Worm (Caenorhabditis elegans): Measurements from ENCODE around the gene srx-54.

Gene srx-54

ce11 chrV:17019690-17020089, 44.7 kb downstream of the srx-54 start, which contains the start of gene F49H6.17:
TSS of gene F49H6.17 (plus strand) at chrV:17019990.
- no peak for TF ChIP-seq nhr-25 (tag; optimal IDR thresholded peaks at IDR 0.05)
- TF ChIP-seq zag-1 (tag; optimal IDR thresholded peaks at IDR 0.05): no peak
- TF ChIP-seq eor-1 (tag; optimal IDR thresholded peaks at IDR 0.05): no peak
- no peak for TF ChIP-seq elt-3 (tag; optimal IDR thresholded peaks at IDR 0.05)
- no peak for TF ChIP-seq ama-1 (optimal IDR thresholded peaks at IDR 0.05)
- no peak for TF ChIP-seq elt-1 (tag; optimal IDR thresholded peaks at IDR 0.05)
- no peak for TF ChIP-seq fos-1 (tag; optimal IDR thresholded peaks at IDR 0.05)
- TF ChIP-seq nhr-67 (tag; optimal IDR thresholded peaks at IDR 0.05): no peak
- TF ChIP-seq ceh-9 (tag; optimal IDR thresholded peaks at IDR 0.05): no peak
- TF ChIP-seq R02D3.7 (tag; optimal IDR thresholded peaks at IDR 0.05): no peak
- TF ChIP-seq skn-1 (tag; optimal IDR thresholded peaks at IDR 0.05): no peak
- TF ChIP-seq hmg-11 (tag; optimal IDR thresholded peaks at IDR 0.05): no peak
- no peak for TF ChIP-seq nhr-76 (tag; optimal IDR thresholded peaks at IDR 0.05)
- TF ChIP-seq egl-5 (tag; optimal IDR thresholded peaks at IDR 0.05): no peak
- TF ChIP-seq lsy-12 (tag; optimal IDR thresholded peaks at IDR 0.05): no peak
- no peak for TF ChIP-seq sea-2 (GFP tag; optimal IDR thresholded peaks at IDR 0.05)
- TF ChIP-seq nhr-11 (tag; optimal IDR thresholded peaks at IDR 0.05): no peak
- TF ChIP-seq nhr-23 (tag; optimal IDR thresholded peaks at IDR 0.05): no peak
- no peak for TF ChIP-seq tbx-2 (tag; optimal IDR thresholded peaks at IDR 0.05)

- no peak for TF ChIP-seq egl-5 (tag; optimal IDR thresholded peaks at IDR 0.05)
- TF ChIP-seq R02D3.7 (tag; optimal IDR thresholded peaks at IDR 0.05): no peak
- no peak for TF ChIP-seq jun-1 (tag; optimal IDR thresholded peaks at IDR 0.05)
- TF ChIP-seq nhr-11 (tag; optimal IDR thresholded peaks at IDR 0.05): no peak
- TF ChIP-seq nhr-237 (tag; optimal IDR thresholded peaks at IDR 0.05): no peak
- TF ChIP-seq lin-15B (tag; optimal IDR thresholded peaks at IDR 0.05): no peak
- TF ChIP-seq ceh-16 (tag; optimal IDR thresholded peaks at IDR 0.05): no peak
- no peak for TF ChIP-seq nhr-28 (tag; optimal IDR thresholded peaks at IDR 0.05)
- no peak for TF ChIP-seq tbx-2 (tag; optimal IDR thresholded peaks at IDR 0.05)
- no peak for TF ChIP-seq fkh-2 (tag; optimal IDR thresholded peaks at IDR 0.05)
- no peak for TF ChIP-seq elt-1 (tag; optimal IDR thresholded peaks at IDR 0.05)
- TF ChIP-seq ama-1 (optimal IDR thresholded peaks at IDR 0.05): no peak
- TF ChIP-seq mml-1 (tag; optimal IDR thresholded peaks at IDR 0.05): no peak
- no peak for TF ChIP-seq nhr-76 (tag; optimal IDR thresholded peaks at IDR 0.05)
- TF ChIP-seq eor-1 (tag; optimal IDR thresholded peaks at IDR 0.05): no peak
- TF ChIP-seq nhr-67 (tag; optimal IDR thresholded peaks at IDR 0.05): no peak
- TF ChIP-seq lin-39 (tag; optimal IDR thresholded peaks at IDR 0.05): no peak
- TF ChIP-seq nhr-77 (tag; optimal IDR thresholded peaks at IDR 0.05): no peak
- TF ChIP-seq nhr-12 (tag; optimal IDR thresholded peaks at IDR 0.05): no peak
These were observed 46.3 kb downstream of the srx-54 start, which contains the start of gene F49H6.12 for ce11 chrV:17021361-17021760. TSS of gene F49H6.12 (minus strand) at chrV:17021461.

ce11 chrV:17022613-17023322, 47.7 kb downstream of the srx-54 start, which contains the start of the genes F49H6.8 and F49H6.5:
TSS of gene F49H6.8 (minus strand) at chrV:17022663.
TSS of gene F49H6.5 (plus strand) at chrV:17023241.
- TF ChIP-seq jun-1 (tag; optimal IDR thresholded peaks at IDR 0.05) (peak; percentile 21), mdl-1 (tag; optimal IDR thresholded peaks at IDR 0.05) (no peak), elt-2 (tag; optimal IDR thresholded peaks at IDR 0.05) (peak; percentile 70), ceh-9 (tag; optimal IDR thresholded peaks at IDR 0.05) (no peak)

ce11 chrV:17026289-17026688, 51.3 kb downstream of the srx-54 start, which contains the start of gene F49H6.15:
TSS of gene F49H6.15 (minus strand) at chrV:17026389.
- TF ChIP-seq lin-15B (tag; optimal IDR thresholded peaks at IDR 0.05) (no peak), nhr-67 (tag; optimal IDR thresholded peaks at IDR 0.05) (no peak), unc-62 (GFP tag; optimal IDR thresholded peaks at IDR 0.05) (no peak), fos-1 (tag; optimal IDR thresholded peaks at IDR 0.05) (no peak), ztf-4 (tag; optimal IDR thresholded peaks at IDR 0.05) (no peak), nhr-76 (tag; optimal IDR thresholded peaks at IDR 0.05) (no peak), pqm-1 (tag; optimal IDR thresholded peaks at IDR 0.05) (no peak), nfya-1 (tag; optimal IDR thresholded peaks at IDR 0.05; ENCODE audit: insufficient read depth) (no peak)

Measured in whole organism, L3 larva.